Fruit fly (Drosophila melanogaster) whole organism, embryonic: ENCODE data around the gene CG7945.

Experiments used
- Antp ChIP-seq: fragments of 200-800 bp; sonication (Bioruptor generic); optimal IDR thresholded peaks from 3 replicates; lab custom pipeline; 2016; ENCODE audit warnings: missing biosample characterization, missing genetic modification characterization
- BtbVII ChIP-seq: fragments of 200-800 bp; sonication (Bioruptor generic); optimal IDR thresholded peaks from 3 replicates; lab custom pipeline; 2017; ENCODE audit warnings: missing biosample characterization, mild to moderate bottlenecking, missing genetic modification characterization
- CG10147 ChIP-seq: fragments of 200-800 bp; sonication (Bioruptor generic); optimal IDR thresholded peaks from 2 replicates; lab custom pipeline; 2019; ENCODE audit warnings: missing biosample characterization, mild to moderate bottlenecking, missing genetic modification characterization, moderate library complexity
- CG10959 ChIP-seq: fragments of 200-800 bp; sonication (Bioruptor generic); IDR thresholded peaks from 2 replicates; pipeline ENCODE4 v1.3.6; 2022; ENCODE audit warnings: missing biosample characterization, missing genetic modification characterization
- CG11093 ChIP-seq: fragments of 200-800 bp; sonication (Bioruptor generic); IDR thresholded peaks from 3 replicates; pipeline ENCODE4 v1.3.6; 2022; ENCODE audit warnings: missing biosample characterization, missing genetic modification characterization
- CG11247 ChIP-seq: fragments of 200-800 bp; sonication (Bioruptor generic); IDR thresholded peaks from 2 replicates; pipeline ENCODE4 v1.3.6; 2022; ENCODE audit warnings: missing biosample characterization, missing genetic modification characterization
- CG11398 ChIP-seq: fragments of 200-800 bp; sonication (Bioruptor generic); optimal IDR thresholded peaks from 2 replicates; lab custom pipeline; 2016; ENCODE audit warnings: missing biosample characterization, missing genetic modification characterization
- CG12744 ChIP-seq: fragments of 200-800 bp; sonication (Bioruptor generic); optimal IDR thresholded peaks from 2 replicates; lab custom pipeline; 2016; ENCODE audit warnings: missing biosample characterization, missing genetic modification characterization
- CG12942 ChIP-seq: fragments of 200-800 bp; sonication (Bioruptor generic); optimal IDR thresholded peaks from 3 replicates; lab custom pipeline; 2016; ENCODE audit warnings: missing biosample characterization, missing genetic modification characterization
- CG14965 ChIP-seq: fragments of 200-800 bp; sonication (Bioruptor generic); optimal IDR thresholded peaks from 2 replicates; lab custom pipeline; 2016; ENCODE audit warnings: missing biosample characterization, missing genetic modification characterization, borderline replicate concordance
- CG15073 ChIP-seq: fragments of 200-800 bp; sonication (Bioruptor generic); optimal IDR thresholded peaks from 2 replicates; lab custom pipeline; 2016; ENCODE audit warnings: missing biosample characterization, missing genetic modification characterization
- CG17359 ChIP-seq: fragments of 200-800 bp; sonication (Bioruptor generic); optimal IDR thresholded peaks from 3 replicates; lab custom pipeline; 2018; ENCODE audit warnings: missing biosample characterization, mild to moderate bottlenecking, missing genetic modification characterization, moderate library complexity
- CG18262 ChIP-seq: fragments of 200-800 bp; optimal IDR thresholded peaks from 3 replicates; lab custom pipeline; 2019; ENCODE audit warnings: missing biosample characterization, mild to moderate bottlenecking, missing genetic modification characterization, moderate library complexity
- CG3995 ChIP-seq: fragments of 200-800 bp; sonication (Bioruptor generic); optimal IDR thresholded peaks from 3 replicates; lab custom pipeline; 2016; ENCODE audit warnings: missing biosample characterization, missing genetic modification characterization
- CG4707 ChIP-seq: fragments of 200-800 bp; sonication (Bioruptor generic); optimal IDR thresholded peaks from 2 replicates; lab custom pipeline; 2018; ENCODE audit warnings: missing biosample characterization, mild to moderate bottlenecking, missing genetic modification characterization, moderate library complexity
- CG4820 ChIP-seq: fragments of 200-800 bp; sonication (Bioruptor generic); optimal IDR thresholded peaks from 3 replicates; lab custom pipeline; 2016; ENCODE audit warnings: missing biosample characterization, missing genetic modification characterization
- CG6175 ChIP-seq: fragments of 200-800 bp; sonication (Bioruptor generic); IDR thresholded peaks from 3 replicates; pipeline ENCODE4 v1.3.6; 2022; ENCODE audit warnings: missing biosample characterization, missing genetic modification characterization
- CG6272 ChIP-seq: fragments of 200-800 bp; sonication (Bioruptor generic); IDR thresholded peaks from 2 replicates; pipeline ENCODE4 v1.3.6; 2022; ENCODE audit warnings: missing biosample characterization, missing genetic modification characterization
- CG8281 ChIP-seq: fragments of 200-800 bp; sonication (Bioruptor generic); optimal IDR thresholded peaks from 2 replicates; lab custom pipeline; 2018; ENCODE audit warnings: missing biosample characterization, mild to moderate bottlenecking, missing genetic modification characterization, moderate library complexity
- CG8944 ChIP-seq: fragments of 200-800 bp; sonication (Bioruptor generic); optimal IDR thresholded peaks from 3 replicates; lab custom pipeline; 2016; ENCODE audit warnings: missing biosample characterization, missing genetic modification characterization
- CG9437 ChIP-seq: fragments of 200-800 bp; sonication (Bioruptor generic); optimal IDR thresholded peaks from 2 replicates; lab custom pipeline; 2018; ENCODE audit warnings: missing biosample characterization, mild to moderate bottlenecking, missing genetic modification characterization
- Dek ChIP-seq: fragments of 200-800 bp; sonication (Bioruptor generic); optimal IDR thresholded peaks from 3 replicates; lab custom pipeline; 2019; ENCODE audit warnings: missing biosample characterization, mild to moderate bottlenecking, missing genetic modification characterization, moderate library complexity
- Dip2 ChIP-seq: fragments of 200-800 bp; sonication (Bioruptor generic); IDR thresholded peaks from 2 replicates; pipeline ENCODE4 v1.3.6; 2022; ENCODE audit warnings: missing biosample characterization, missing genetic modification characterization
- Fer3 ChIP-seq: fragments of 200-800 bp; sonication (Bioruptor generic); optimal IDR thresholded peaks from 2 replicates; lab custom pipeline; 2018; ENCODE audit warnings: missing biosample characterization, mild to moderate bottlenecking, missing genetic modification characterization, moderate library complexity
- HLH4C ChIP-seq: fragments of 200-800 bp; sonication (Bioruptor generic); IDR thresholded peaks from 3 replicates; pipeline ENCODE4 v1.3.6; 2022; ENCODE audit warnings: missing biosample characterization, missing genetic modification characterization; ENCODE audit not compliant: partially characterized antibody
- HLH54F ChIP-seq: fragments of 200-800 bp; sonication (Bioruptor generic); optimal IDR thresholded peaks from 3 replicates; lab custom pipeline; 2016; ENCODE audit warnings: missing biosample characterization, missing genetic modification characterization
- HmgZ ChIP-seq: fragments of 200-800 bp; sonication (Bioruptor generic); optimal IDR thresholded peaks from 2 replicates; lab custom pipeline; 2018; ENCODE audit warnings: missing biosample characterization, mild to moderate bottlenecking, missing genetic modification characterization
- Hr78 ChIP-seq, 2 experiments: fragments of 200-800 bp in 1 of 2; fragments of >200 bp in 1 of 2; sonication (Bioruptor generic) in 1 of 2; optimal IDR thresholded peaks; 2 replicates each; lab custom pipeline; 2017 to 2019; ENCODE audit warnings: missing biosample characterization in 2 of 2, missing genetic modification characterization in 2 of 2, mild to moderate bottlenecking in 1 of 2, moderate library complexity in 1 of 2
- Lpt ChIP-seq: fragments of >200 bp; optimal IDR thresholded peaks from 2 replicates; lab custom pipeline; 2018; ENCODE audit warnings: missing biosample characterization, missing genetic modification characterization
- Max ChIP-seq: fragments of 200-800 bp; sonication (Bioruptor generic); optimal IDR thresholded peaks from 2 replicates; lab custom pipeline; 2016; ENCODE audit warnings: missing biosample characterization, mild to moderate bottlenecking, missing genetic modification characterization
- Myb ChIP-seq: fragments of 200-800 bp; sonication (Bioruptor generic); optimal IDR thresholded peaks from 2 replicates; lab custom pipeline; 2016; ENCODE audit warnings: missing biosample characterization, missing genetic modification characterization
- NFAT ChIP-seq: fragments of 200-800 bp; sonication (Bioruptor generic); IDR thresholded peaks from 2 replicates; pipeline ENCODE4 v1.3.6; 2022; ENCODE audit warnings: missing biosample characterization, missing genetic modification characterization
- Usf ChIP-seq: fragments of 200-800 bp; sonication (Bioruptor generic); optimal IDR thresholded peaks from 2 replicates; lab custom pipeline; 2017; ENCODE audit warnings: missing genotype, missing biosample characterization, missing genetic modification characterization
- Vsx1 ChIP-seq: fragments of 200-800 bp; sonication (Bioruptor generic); optimal IDR thresholded peaks from 2 replicates; lab custom pipeline; 2017; ENCODE audit warnings: missing biosample characterization, mild to moderate bottlenecking, missing genetic modification characterization, missing genetic modification reagents
- dan ChIP-seq: fragments of 200-800 bp; sonication (Bioruptor generic); IDR thresholded peaks from 2 replicates; pipeline ENCODE4 v1.3.6; 2022; ENCODE audit warnings: missing biosample characterization, missing genetic modification characterization
- dati ChIP-seq: fragments of 200-800 bp; sonication (Bioruptor generic); IDR thresholded peaks from 2 replicates; pipeline ENCODE4 v1.3.6; 2022; ENCODE audit warnings: missing biosample characterization, missing genetic modification characterization
- dimm ChIP-seq: fragments of 200-800 bp; sonication (Bioruptor generic); IDR thresholded peaks from 2 replicates; pipeline ENCODE4 v1.3.6; 2022; ENCODE audit warnings: missing biosample characterization, missing genetic modification characterization
- eve ChIP-seq, 2 experiments: fragments of >200 bp; optimal IDR thresholded peaks; 2 replicates each; lab custom pipeline; 2017; ENCODE audit warnings: missing biosample characterization in 2 of 2, missing genetic modification characterization in 2 of 2
- gsb-n ChIP-seq: fragments of 200-800 bp; sonication (Bioruptor generic); optimal IDR thresholded peaks from 3 replicates; lab custom pipeline; 2018; ENCODE audit warnings: missing biosample characterization, mild to moderate bottlenecking, missing genetic modification characterization
- hth ChIP-seq: fragments of >200 bp; optimal IDR thresholded peaks from 2 replicates; lab custom pipeline; 2017; ENCODE audit warnings: inconsistent platforms
- ken ChIP-seq: fragments of 200-800 bp; sonication (Bioruptor generic); IDR thresholded peaks from 3 replicates; pipeline ENCODE4 v1.3.6; 2022; ENCODE audit warnings: missing biosample characterization, missing genetic modification characterization
- shn ChIP-seq: fragments of 200-800 bp; sonication (Bioruptor generic); optimal IDR thresholded peaks from 3 replicates; lab custom pipeline; 2016; ENCODE audit warnings: missing biosample characterization, missing genetic modification characterization
- tup ChIP-seq: fragments of 200-800 bp; sonication (Bioruptor generic); optimal IDR thresholded peaks from 2 replicates; lab custom pipeline; 2016; ENCODE audit warnings: missing biosample characterization, mild to moderate bottlenecking, missing genetic modification characterization, moderate library complexity

Gene CG7945

DNA sequence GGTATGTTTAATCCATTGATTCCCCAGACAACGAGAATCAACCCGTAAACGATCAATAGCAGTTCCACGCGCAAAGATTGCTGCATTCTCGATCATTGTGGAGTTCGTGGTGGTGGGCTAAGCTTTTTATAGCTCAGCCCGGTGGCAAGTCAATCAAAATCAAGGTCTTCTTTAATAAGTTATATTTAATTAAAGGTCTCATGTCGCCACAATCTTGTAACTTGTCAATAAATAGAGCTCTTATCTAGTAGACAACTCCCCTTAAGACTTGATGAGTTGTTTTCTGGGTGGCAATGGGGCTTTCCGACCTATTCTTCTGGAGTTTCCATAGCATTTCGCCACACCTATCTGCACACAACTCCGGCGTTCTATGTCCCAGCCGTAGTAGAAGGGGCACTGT is 4.2 kb upstream of the CG7945 start, which contains the start of gene CG42728:
TSS of gene CG42728 (minus strand) at position 101 of the 400 bp plus-strand sequence.
- TF ChIP-seq CG12942 (GFP tag; lab: Kevin White, UChicago) (no peak), HLH4C (GFP tag; lab: Robert Waterston, UW) (no peak), BtbVII (no peak), Usf (GFP tag; lab: Kevin White, UChicago) (no peak), dan (no peak)

DNA sequence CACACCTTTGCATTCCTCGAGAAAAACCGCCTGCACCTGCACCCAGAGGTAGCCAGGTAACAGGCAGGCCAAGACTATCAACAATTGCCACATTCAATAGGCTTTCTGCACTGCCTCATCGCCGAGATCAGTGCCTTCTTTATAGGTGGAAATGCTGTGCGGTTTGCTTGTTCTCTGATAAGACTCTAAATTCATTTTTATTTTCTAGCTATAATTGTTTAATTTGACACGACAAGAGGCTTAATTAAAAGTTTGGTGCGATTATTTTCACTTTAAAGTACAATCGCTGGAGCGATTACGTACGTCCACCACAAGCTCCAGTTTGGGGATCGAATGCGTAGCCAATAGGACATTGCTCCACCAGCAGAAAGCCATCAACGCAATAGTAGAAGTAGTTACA is 3.5 kb upstream of the CG7945 start, which contains the start of gene CG42729:
TSS of gene CG42729 (minus strand) at position 101 of the 400 bp plus-strand sequence.
- TF ChIP-seq HLH54F (no peak), CG3995 (no peak), dati (GFP tag; lab: Robert Waterston, UW) (no peak), Antp (GFP tag; lab: Kevin White, UChicago) (no peak), CG10147 (GFP tag; lab: Kevin White, UChicago) (no peak)

DNA sequence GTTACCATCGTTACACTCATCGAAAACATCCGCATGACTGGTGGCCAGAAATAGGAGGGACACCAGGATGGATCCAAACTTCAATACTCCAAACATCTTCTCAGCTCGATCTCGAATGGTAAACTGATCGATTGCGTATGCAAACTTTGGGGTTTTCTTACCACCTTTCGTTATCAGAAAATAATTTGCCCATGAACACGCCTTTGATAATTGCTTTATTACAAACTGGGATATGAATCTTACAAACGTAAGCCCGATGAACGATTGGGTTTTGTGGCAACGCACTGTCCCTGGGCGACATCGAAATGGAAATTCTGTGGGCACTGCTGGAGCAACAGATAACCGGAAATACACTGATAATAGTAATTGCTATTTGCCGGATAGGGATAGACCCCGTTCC is 2.8 kb upstream of the CG7945 start, which contains the start of gene CG33985:
TSS of gene CG33985 (minus strand) at position 101 of the 400 bp plus-strand sequence.
- TF ChIP-seq Myb (GFP tag; lab: Kevin White, UChicago) (no peak), CG11398 (no peak), Dip2 (no peak), CG8944 (no peak), Dek (tag; lab: Kevin White, UChicago) (no peak), Hr78 (GFP tag; optimal IDR thresholded peaks at IDR 0.05; lab: Kevin White, UChicago) (no peak)

DNA sequence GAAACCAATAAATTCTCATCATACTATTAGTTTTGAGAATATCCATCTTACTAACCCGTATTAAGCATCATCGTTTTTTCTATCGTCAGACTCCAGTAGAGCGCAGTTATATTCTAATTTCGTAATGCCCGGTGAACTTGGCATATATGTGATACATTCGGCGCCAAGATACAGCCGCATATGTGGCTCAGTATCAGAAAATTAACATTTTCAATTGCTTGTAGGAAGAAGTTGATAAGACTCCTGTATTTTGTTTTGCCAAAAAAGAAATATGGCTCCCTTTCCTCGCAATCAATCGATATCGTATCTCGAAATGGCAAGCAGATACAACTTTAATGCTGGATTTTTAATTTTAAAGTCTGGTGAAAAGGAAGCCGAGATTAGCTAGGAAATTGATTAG is 1.2 kb upstream of the CG7945 start, which contains the start of gene CG33986:
TSS of gene CG33986 (minus strand) at position 101 of the 400 bp plus-strand sequence.
- TF ChIP-seq CG9437 (GFP tag; lab: Kevin White, UChicago) (no peak), CG6272 (no peak), Max (no peak), CG15073 (GFP tag; lab: Kevin White, UChicago) (no peak), CG11247 (GFP tag; lab: Robert Waterston, UW) (no peak), NFAT (GFP tag; lab: Robert Waterston, UW) (no peak), CG12744 (GFP tag; lab: Kevin White, UChicago) (no peak), ken (no peak)

DNA sequence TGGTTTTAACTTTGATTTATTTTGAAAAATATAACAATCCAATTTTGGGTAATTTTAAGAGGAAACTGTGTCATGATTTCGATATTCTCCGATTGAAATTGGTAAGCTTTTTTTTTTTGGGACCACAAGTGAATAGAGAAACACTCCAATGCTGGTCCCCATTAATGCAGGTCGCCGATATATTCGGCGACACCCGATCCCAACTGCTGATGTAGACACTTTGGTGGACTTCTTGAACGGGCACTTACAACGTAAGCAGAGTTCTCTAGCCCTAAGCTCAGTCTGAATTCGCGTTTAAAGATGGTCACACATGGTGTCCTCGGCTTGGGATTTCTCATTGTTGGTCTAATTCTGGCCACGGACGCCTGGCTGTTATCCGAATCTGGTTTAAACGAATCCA is 3.6 kb downstream of the CG7945 start, which contains the start of gene yellow-k:
TSS of gene yellow-k (plus strand) at position 301 of the 400 bp plus-strand sequence.
- no peak for TF ChIP-seq Lpt (GFP tag; lab: Kevin White, UChicago)
- no peak for TF ChIP-seq CG8281 (tag; lab: Kevin White, UChicago)
- no peak for TF ChIP-seq CG18262
- no peak for TF ChIP-seq eve (GFP tag; optimal IDR thresholded peaks at IDR 0.05; lab: Kevin White, UChicago)
- TF ChIP-seq Fer3 (tag; lab: Kevin White, UChicago): no peak
- no peak for TF ChIP-seq CG17359
- TF ChIP-seq CG4707 (GFP tag; lab: Kevin White, UChicago): no peak
- no peak for TF ChIP-seq CG6175 (GFP tag; lab: Robert Waterston, UW)
- TF ChIP-seq Vsx1 (GFP tag; lab: Kevin White, UChicago): no peak
- TF ChIP-seq CG8944: no peak
- no peak for TF ChIP-seq tup
- no peak for TF ChIP-seq CG11093
- no peak for TF ChIP-seq dimm (GFP tag; lab: Robert Waterston, UW)
- no peak for TF ChIP-seq CG4820 (GFP tag; lab: Kevin White, UChicago)
- TF ChIP-seq CG10959 (GFP tag; lab: Robert Waterston, UW): no peak
- no peak for TF ChIP-seq hth (lab: Kevin White, UChicago)
- no peak for TF ChIP-seq shn
- TF ChIP-seq gsb-n (tag; lab: Kevin White, UChicago): no peak
- TF ChIP-seq HmgZ (tag; lab: Kevin White, UChicago): no peak
- TF ChIP-seq CG14965 (GFP tag; lab: Kevin White, UChicago): no peak
- TF ChIP-seq, all 482 proteins: peak for 0
